Worm (Caenorhabditis elegans) whole organism, L1 larva: ENCODE results near the gene gst-18.

ENCODE experiments used
- F16B12.6 ChIP-seq: fragments of 150-350 bp; optimal IDR thresholded peaks from 2 replicates; lab custom pipeline; 2014; ENCODE audit warnings: missing biosample characterization, missing genetic modification characterization
- aha-1 ChIP-seq: fragments of 150-350 bp; optimal IDR thresholded peaks from 2 replicates; lab custom pipeline; 2014; ENCODE audit warnings: missing biosample characterization, missing genetic modification characterization
- alr-1 ChIP-seq: fragments of 200-800 bp; sonication (Bioruptor generic); optimal IDR thresholded peaks from 2 replicates; lab custom pipeline; 2018; ENCODE audit warnings: borderline replicate concordance, mild to moderate bottlenecking, missing genetic modification characterization, missing compliant biosample characterization
- blmp-1 ChIP-seq: fragments of 150-350 bp; optimal IDR thresholded peaks from 2 replicates; lab custom pipeline; 2014; ENCODE audit warnings: missing biosample characterization, missing genetic modification characterization
- ceh-63 ChIP-seq: fragments of 200-800 bp; sonication (Bioruptor generic); optimal IDR thresholded peaks from 2 replicates; lab custom pipeline; 2018; ENCODE audit warnings: mild to moderate bottlenecking, missing genetic modification characterization, missing compliant biosample characterization
- ceh-8 ChIP-seq: fragments of 200-800 bp; sonication (Bioruptor generic); optimal IDR thresholded peaks from 2 replicates; lab custom pipeline; 2018; ENCODE audit warnings: mild to moderate bottlenecking, missing genetic modification characterization, moderate library complexity, missing compliant biosample characterization
- ceh-82 ChIP-seq, 3 experiments: fragments of 150-350 bp in 1 of 3; sonication (generic microtip) in 2 of 3; optimal IDR thresholded peaks; 2 replicates each; lab custom pipeline; 2014 to 2017; ENCODE audit warnings: missing biosample characterization in 3 of 3, missing genetic modification characterization in 3 of 3
- ceh-88 ChIP-seq: fragments of 200-800 bp; sonication (Bioruptor generic); IDR thresholded peaks from 2 replicates; pipeline ENCODE4 v1.3.6; 2022; ENCODE audit warnings: missing genetic modification characterization, missing compliant biosample characterization
- ceh-90 ChIP-seq: sonication (generic microtip); optimal IDR thresholded peaks from 2 replicates; lab custom pipeline; 2016; ENCODE audit warnings: missing genetic modification characterization, missing compliant biosample characterization
- efl-1 ChIP-seq, 4 experiments: fragments of 150-350 bp; optimal IDR thresholded peaks in 3 of 4; peaks in 1 of 4; 1 replicate in 1 of 4; 2 replicates in 3 of 4; lab custom pipeline; 2014; ENCODE audit warnings: missing biosample characterization in 2 of 4, missing genetic modification characterization in 2 of 4, missing genetic modification reagents in 2 of 4
- egl-13 ChIP-seq: sonication (generic microtip); optimal IDR thresholded peaks from 2 replicates; lab custom pipeline; 2016; ENCODE audit warnings: missing genotype, missing genetic modification reagents, missing genetic modification characterization, missing compliant biosample characterization
- egl-27 ChIP-seq, 2 experiments: fragments of 150-350 bp in 1 of 2; sonication (generic microtip); optimal IDR thresholded peaks; 3 replicates each; lab custom pipeline; 2017 to 2018; ENCODE audit warnings: missing biosample characterization in 2 of 2, missing genetic modification characterization in 2 of 2, missing genetic modification reagents in 2 of 2
- elt-2 ChIP-seq: sonication (generic microtip); optimal IDR thresholded peaks from 2 replicates; lab custom pipeline; 2016; ENCODE audit warnings: missing genetic modification characterization, mild to moderate bottlenecking, inconsistent platforms, missing compliant biosample characterization, missing genetic modification reagents
- fkh-4 ChIP-seq: sonication (generic microtip); optimal IDR thresholded peaks from 2 replicates; lab custom pipeline; 2016; ENCODE audit warnings: missing compliant biosample characterization, missing genetic modification characterization, borderline replicate concordance
- fkh-8 ChIP-seq: sonication (generic microtip); optimal IDR thresholded peaks from 2 replicates; lab custom pipeline; 2016; ENCODE audit warnings: mild to moderate bottlenecking, missing genetic modification characterization, missing compliant biosample characterization
- fos-1 ChIP-seq: fragments of 150-350 bp; optimal IDR thresholded peaks from 2 replicates; lab custom pipeline; 2014; ENCODE audit warnings: missing biosample characterization, missing genetic modification characterization
- grh-1 ChIP-seq: fragments of 200-800 bp; sonication (Bioruptor generic); IDR thresholded peaks from 2 replicates; pipeline ENCODE4 v1.3.6; 2022; ENCODE audit warnings: missing genetic modification reagents, missing genetic modification characterization, missing compliant biosample characterization
- hpl-2 ChIP-seq: fragments of 150-350 bp; optimal IDR thresholded peaks from 2 replicates; lab custom pipeline; 2014; ENCODE audit warnings: missing biosample characterization, missing genetic modification reagents, missing genetic modification characterization
- irx-1 ChIP-seq: sonication (generic microtip); optimal IDR thresholded peaks from 2 replicates; lab custom pipeline; 2016; ENCODE audit warnings: missing genetic modification characterization, missing compliant biosample characterization
- jun-1 ChIP-seq: fragments of 150-350 bp; optimal IDR thresholded peaks from 2 replicates; lab custom pipeline; 2014; ENCODE audit warnings: missing biosample characterization, missing genetic modification reagents, missing genetic modification characterization
- lin-13 ChIP-seq: fragments of 150-350 bp; optimal IDR thresholded peaks from 2 replicates; lab custom pipeline; 2014; ENCODE audit warnings: missing biosample characterization, missing genetic modification reagents, missing genetic modification characterization
- lin-14 ChIP-seq: fragments of 200-800 bp; sonication (Bioruptor generic); optimal IDR thresholded peaks from 2 replicates; lab custom pipeline; 2018; ENCODE audit warnings: mild to moderate bottlenecking, missing genetic modification characterization, moderate library complexity, missing compliant biosample characterization
- lin-15B ChIP-seq: fragments of 150-350 bp; sonication (generic microtip); optimal IDR thresholded peaks from 3 replicates; lab custom pipeline; 2014; ENCODE audit warnings: missing biosample characterization, missing genetic modification characterization
- lsy-2 ChIP-seq, 2 experiments: fragments of 150-350 bp; optimal IDR thresholded peaks; 2 replicates each; lab custom pipeline; 2014; ENCODE audit warnings: missing biosample characterization in 2 of 2, missing genetic modification characterization in 2 of 2
- mab-9 ChIP-seq: fragments of 200-800 bp; sonication (Bioruptor generic); IDR thresholded peaks from 2 replicates; pipeline ENCODE4 v1.3.6; 2022; ENCODE audit warnings: missing genetic modification reagents, missing genetic modification characterization, missing compliant biosample characterization
- mef-2 ChIP-seq: fragments of 150-350 bp; optimal IDR thresholded peaks from 2 replicates; lab custom pipeline; 2014; ENCODE audit warnings: missing biosample characterization, missing genetic modification characterization
- nhr-12 ChIP-seq: sonication (generic microtip); optimal IDR thresholded peaks from 2 replicates; lab custom pipeline; 2017; ENCODE audit warnings: missing biosample characterization, missing genetic modification characterization
- nhr-19 ChIP-seq: fragments of 200-800 bp; sonication (Bioruptor generic); conservative IDR thresholded peaks from 2 replicates; pipeline ENCODE4 v1.3.6; 2022; ENCODE audit warnings: missing genetic modification characterization, missing compliant biosample characterization
- nhr-20 ChIP-seq: sonication (generic microtip); optimal IDR thresholded peaks from 2 replicates; lab custom pipeline; 2016; ENCODE audit warnings: mild to moderate bottlenecking, missing genetic modification characterization, missing compliant biosample characterization
- nhr-28 ChIP-seq: fragments of 150-350 bp; optimal IDR thresholded peaks from 2 replicates; lab custom pipeline; 2014; ENCODE audit warnings: missing biosample characterization, missing genetic modification characterization
- nhr-47 ChIP-seq: sonication (generic microtip); optimal IDR thresholded peaks from 2 replicates; lab custom pipeline; 2016; ENCODE audit warnings: mild to moderate bottlenecking, missing genetic modification characterization, moderate library complexity, missing compliant biosample characterization
- nhr-71 ChIP-seq: sonication (generic microtip); optimal IDR thresholded peaks from 2 replicates; lab custom pipeline; 2016; ENCODE audit warnings: mild to moderate bottlenecking, missing genetic modification characterization, moderate library complexity, missing compliant biosample characterization
- nhr-76 ChIP-seq: sonication (generic microtip); optimal IDR thresholded peaks from 2 replicates; lab custom pipeline; 2017; ENCODE audit warnings: missing biosample characterization, missing genetic modification characterization
- nhr-85 ChIP-seq: sonication (generic microtip); peaks from one replicate; lab custom pipeline; 2016; ENCODE audit warnings: missing genetic modification characterization, inconsistent platforms, missing compliant biosample characterization
- pqm-1 ChIP-seq: sonication (generic microtip); optimal IDR thresholded peaks from 3 replicates; lab custom pipeline; 2017; ENCODE audit warnings: missing biosample characterization, missing genetic modification characterization
- rnt-1 ChIP-seq: sonication (generic microtip); optimal IDR thresholded peaks from 2 replicates; lab custom pipeline; 2016; ENCODE audit warnings: mild to moderate bottlenecking, missing genetic modification characterization, moderate library complexity, missing compliant biosample characterization
- skn-1 ChIP-seq: fragments of 150-350 bp; optimal IDR thresholded peaks from 2 replicates; lab custom pipeline; 2014; ENCODE audit warnings: missing biosample characterization, missing genetic modification characterization
- snu-23 ChIP-seq: sonication (generic microtip); optimal IDR thresholded peaks from 2 replicates; lab custom pipeline; 2016; ENCODE audit warnings: missing genetic modification characterization, missing compliant biosample characterization
- swsn-7 ChIP-seq: sonication (generic microtip); optimal IDR thresholded peaks from 2 replicates; lab custom pipeline; 2016; ENCODE audit warnings: missing genetic modification characterization, missing compliant biosample characterization
- tbx-2 ChIP-seq: sonication (generic microtip); optimal IDR thresholded peaks from 2 replicates; lab custom pipeline; 2016; ENCODE audit warnings: missing genetic modification characterization, missing compliant biosample characterization
- unc-30 ChIP-seq: sonication (generic microtip); optimal IDR thresholded peaks from 2 replicates; lab custom pipeline; 2017; ENCODE audit warnings: missing biosample characterization, missing genetic modification characterization
- xbp-1 ChIP-seq: sonication (generic microtip); optimal IDR thresholded peaks from 2 replicates; lab custom pipeline; 2016; ENCODE audit warnings: missing genetic modification characterization, missing compliant biosample characterization
- zip-4 ChIP-seq: fragments of 200-800 bp; sonication (Bioruptor generic); optimal IDR thresholded peaks from 2 replicates; lab custom pipeline; 2018; ENCODE audit warnings: mild to moderate bottlenecking, missing genetic modification characterization, moderate library complexity, missing compliant biosample characterization
- ztf-11 ChIP-seq, 2 experiments: sonication (generic microtip); optimal IDR thresholded peaks; 2 replicates each; lab custom pipeline; 2016 to 2017; ENCODE audit warnings: missing genetic modification characterization in 2 of 2, missing biosample characterization in 1 of 2, missing compliant biosample characterization in 1 of 2

gst-18 gene

ce11 chrII:13624330-13624729 is 6.4 kb downstream of the gst-18 start, which contains the start of gene gst-16 (continued):
- no peak for TF ChIP-seq pqm-1 (tag; lab: Kevin White, UChicago)
- TF ChIP-seq fkh-8, result no peak
- TF ChIP-seq ztf-11 (tag; optimal IDR thresholded peaks at IDR 0.05; lab: Kevin White, UChicago), result no peak
- no peak for TF ChIP-seq F16B12.6 (tag; lab: Kevin White, UChicago)
- TF ChIP-seq elt-2 (tag; lab: Kevin White, UChicago), result no peak
- no peak for TF ChIP-seq fos-1 (tag; lab: Kevin White, UChicago)
- TF ChIP-seq, all 84 proteins: peak for 4

ce11 chrII:13617808-13618207 is 12.9 kb downstream of the gst-18 start, which contains the start of gene gst-12:
TSS of gene gst-12 (minus strand) at chrII:13618061.
- no peak for TF ChIP-seq F16B12.6 (tag; lab: Kevin White, UChicago)
- no peak for TF ChIP-seq fkh-4
- no peak for TF ChIP-seq rnt-1 (tag; lab: Kevin White, UChicago)
- TF ChIP-seq skn-1, result peak; percentile 86
- TF ChIP-seq lsy-2 (tag; optimal IDR thresholded peaks at IDR 0.05; lab: Kevin White, UChicago), result no peak
- TF ChIP-seq unc-30 (tag; lab: Kevin White, UChicago), result no peak
- no peak for TF ChIP-seq egl-27 (tag; optimal IDR thresholded peaks at IDR 0.05; lab: Kevin White, UChicago)
- no peak for TF ChIP-seq efl-1 (optimal IDR thresholded peaks at IDR 0.05; lab: Kevin White, UChicago)
- TF ChIP-seq efl-1 (GFP tag; optimal IDR thresholded peaks at IDR 0.05 in 1 of 2; lab: Kevin White, UChicago), result no peak
- no peak for TF ChIP-seq ceh-8 (GFP tag; lab: Kevin White, UChicago)
- TF ChIP-seq lin-13 (GFP tag; lab: Kevin White, UChicago), result no peak
- TF ChIP-seq nhr-20 (tag; lab: Kevin White, UChicago), result peak; percentile 71
- TF ChIP-seq lin-15B (tag; lab: Kevin White, UChicago), result no peak
- no peak for TF ChIP-seq jun-1 (tag; lab: Kevin White, UChicago)
- no peak for TF ChIP-seq ceh-90 (tag; lab: Kevin White, UChicago)
- no peak for TF ChIP-seq tbx-2 (tag; lab: Kevin White, UChicago)
- no peak for TF ChIP-seq nhr-19 (GFP tag; lab: Robert Waterston, UW)
- no peak for TF ChIP-seq grh-1 (GFP tag; lab: Robert Waterston, UW)
- no peak for TF ChIP-seq alr-1
- TF ChIP-seq ceh-88, result no peak
- TF ChIP-seq aha-1, result no peak
- TF ChIP-seq mab-9 (GFP tag; lab: Robert Waterston, UW), result no peak
- no peak for TF ChIP-seq nhr-12 (tag; lab: Kevin White, UChicago)
- no peak for TF ChIP-seq egl-13 (tag; lab: Kevin White, UChicago)
- TF ChIP-seq fkh-8, result peak; percentile 2
- no peak for TF ChIP-seq nhr-28 (tag; lab: Kevin White, UChicago)
- TF ChIP-seq ceh-82 (tag; optimal IDR thresholded peaks at IDR 0.05; lab: Kevin White, UChicago), result no peak
- TF ChIP-seq nhr-76 (tag; lab: Kevin White, UChicago), result no peak
- no peak for TF ChIP-seq zip-4 (GFP tag; lab: Kevin White, UChicago)
- no peak for TF ChIP-seq nhr-47 (tag; lab: Kevin White, UChicago)
- TF ChIP-seq lin-14, result peak; percentile 50
- no peak for TF ChIP-seq blmp-1
- TF ChIP-seq nhr-71 (tag; lab: Kevin White, UChicago), result peak; percentile 29
- peak; percentile 77 for TF ChIP-seq nhr-85 (tag; lab: Kevin White, UChicago)
- no peak for TF ChIP-seq ceh-63
- TF ChIP-seq hpl-2 (GFP tag; lab: Kevin White, UChicago), result no peak
- TF ChIP-seq mef-2 (tag; lab: Kevin White, UChicago), result no peak
- peak; percentile 4 for TF ChIP-seq snu-23 (GFP tag; lab: Kevin White, UChicago)
- TF ChIP-seq irx-1 (tag; lab: Kevin White, UChicago), result no peak
- TF ChIP-seq swsn-7, result no peak
- no peak for TF ChIP-seq xbp-1
